Worm (Caenorhabditis elegans) whole organism, young adult: ENCODE results near the gene lgmn-1.

Source experiments
- B0035.1 ChIP-seq: sonication (generic microtip); optimal IDR thresholded peaks from 2 replicates; lab custom pipeline; 2016; ENCODE audit warnings: missing genetic modification characterization, mild to moderate bottlenecking, missing compliant biosample characterization, missing genotype, missing genetic modification reagents
- B0261.1 ChIP-seq: sonication (generic microtip); optimal IDR thresholded peaks from 2 replicates; lab custom pipeline; 2016; ENCODE audit warnings: mild to moderate bottlenecking, missing genetic modification characterization, moderate library complexity, missing compliant biosample characterization
- C06A6.2 ChIP-seq: fragments of 200-800 bp; sonication (Bioruptor generic); conservative IDR thresholded peaks from 2 replicates; pipeline ENCODE4 v1.3.6; 2022; ENCODE audit warnings: missing genetic modification characterization, missing compliant biosample characterization
- F37B4.10 ChIP-seq: fragments of 200-800 bp; sonication (Bioruptor generic); IDR thresholded peaks from 2 replicates; pipeline ENCODE4 v1.3.6; 2022; ENCODE audit warnings: missing genetic modification characterization, missing compliant biosample characterization
- Y56A3A.18 ChIP-seq: fragments of 200-800 bp; sonication (Bioruptor generic); IDR thresholded peaks from 2 replicates; pipeline ENCODE4 v1.3.6; 2022; ENCODE audit warnings: missing genetic modification reagents, missing genetic modification characterization, missing compliant biosample characterization
- Y79H2A.3 ChIP-seq: fragments of 200-800 bp; sonication (Bioruptor generic); conservative IDR thresholded peaks from 2 replicates; pipeline ENCODE4 v1.3.6; 2022; ENCODE audit warnings: missing genetic modification reagents, missing genetic modification characterization, missing compliant biosample characterization
- atf-7 ChIP-seq: sonication (generic microtip); optimal IDR thresholded peaks from 2 replicates; lab custom pipeline; 2017; ENCODE audit warnings: mild to moderate bottlenecking, missing genetic modification characterization, missing compliant biosample characterization
- athp-1 ChIP-seq: sonication (generic microtip); optimal IDR thresholded peaks from 2 replicates; lab custom pipeline; 2017; ENCODE audit warnings: mild to moderate bottlenecking, missing genetic modification characterization, missing compliant biosample characterization
- bed-1 ChIP-seq: fragments of 200-800 bp; sonication (Bioruptor generic); IDR thresholded peaks from 2 replicates; pipeline ENCODE4 v1.3.6; 2022; ENCODE audit warnings: missing genetic modification reagents, missing genetic modification characterization, missing compliant biosample characterization
- cebp-2 ChIP-seq: fragments of 200-800 bp; sonication (Bioruptor generic); IDR thresholded peaks from 2 replicates; pipeline ENCODE4 v1.3.6; 2022; ENCODE audit warnings: missing genetic modification characterization, missing compliant biosample characterization
- ceh-79 ChIP-seq: sonication (generic microtip); optimal IDR thresholded peaks from 2 replicates; lab custom pipeline; 2017; ENCODE audit warnings: mild to moderate bottlenecking, missing genetic modification characterization, missing compliant biosample characterization
- efl-1 ChIP-seq: fragments of 150-350 bp; optimal IDR thresholded peaks from 2 replicates; lab custom pipeline; 2014; ENCODE audit warnings: missing biosample characterization, missing genetic modification reagents, missing genetic modification characterization
- egrh-3 ChIP-seq: fragments of 200-800 bp; sonication (Bioruptor generic); IDR thresholded peaks from 2 replicates; pipeline ENCODE4 v1.3.6; 2022; ENCODE audit warnings: missing genetic modification reagents, missing genetic modification characterization, missing compliant biosample characterization
- ekl-4 ChIP-seq: fragments of 200-800 bp; sonication (Bioruptor generic); IDR thresholded peaks from 2 replicates; pipeline ENCODE4 v1.3.6; 2022; ENCODE audit warnings: missing genetic modification reagents, missing genetic modification characterization, missing compliant biosample characterization
- hlh-12 ChIP-seq: sonication (generic microtip); optimal IDR thresholded peaks from 2 replicates; lab custom pipeline; 2016; ENCODE audit warnings: missing genetic modification characterization, missing compliant biosample characterization
- hlh-26 ChIP-seq: fragments of 200-800 bp; sonication (Bioruptor generic); conservative IDR thresholded peaks from 2 replicates; pipeline ENCODE4 v1.3.6; 2022; ENCODE audit warnings: missing genetic modification reagents, missing genetic modification characterization, missing compliant biosample characterization
- lin-26 ChIP-seq: fragments of 200-800 bp; sonication (Bioruptor generic); IDR thresholded peaks from 2 replicates; pipeline ENCODE4 v1.3.6; 2022; ENCODE audit warnings: missing genetic modification reagents, missing genetic modification characterization, missing compliant biosample characterization
- lir-1 ChIP-seq: fragments of 200-800 bp; sonication (Bioruptor generic); conservative IDR thresholded peaks from 2 replicates; pipeline ENCODE4 v1.3.6; 2022; ENCODE audit warnings: missing genetic modification reagents, missing genetic modification characterization, missing compliant biosample characterization
- madf-6 ChIP-seq: fragments of 200-800 bp; sonication (Bioruptor generic); IDR thresholded peaks from 2 replicates; pipeline ENCODE4 v1.3.6; 2022; ENCODE audit warnings: missing genetic modification reagents, missing genetic modification characterization, missing compliant biosample characterization
- mel-28 ChIP-seq: sonication (generic microtip); optimal IDR thresholded peaks from 2 replicates; lab custom pipeline; 2016; ENCODE audit warnings: borderline replicate concordance, mild to moderate bottlenecking, missing genetic modification characterization, missing compliant biosample characterization
- nhr-120 ChIP-seq: fragments of 200-800 bp; sonication (Bioruptor generic); IDR thresholded peaks from 2 replicates; pipeline ENCODE4 v1.3.6; 2022; ENCODE audit warnings: missing genetic modification characterization, missing compliant biosample characterization
- nhr-80 ChIP-seq: sonication (generic microtip); optimal IDR thresholded peaks from 2 replicates; lab custom pipeline; 2016; ENCODE audit warnings: missing genetic modification characterization, missing compliant biosample characterization
- nhr-90 ChIP-seq: sonication (generic microtip); optimal IDR thresholded peaks from 2 replicates; lab custom pipeline; 2016; ENCODE audit warnings: missing genotype, mild to moderate bottlenecking, missing genetic modification characterization, missing compliant biosample characterization
- sea-2 ChIP-seq: fragments of 200-800 bp; sonication (Bioruptor generic); IDR thresholded peaks from 2 replicates; pipeline ENCODE4 v1.3.6; 2022; ENCODE audit warnings: missing genetic modification characterization, missing compliant biosample characterization
- snpc-1.3 ChIP-seq: sonication (generic microtip); optimal IDR thresholded peaks from 2 replicates; lab custom pipeline; 2017; ENCODE audit warnings: missing genetic modification characterization, mild to moderate bottlenecking, missing compliant biosample characterization, antibody characterized with exemption, moderate library complexity, missing genotype, missing genetic modification reagents; ENCODE audit not compliant: insufficient read depth
- snpc-4 ChIP-seq, 5 experiments: fragments of 150-350 bp in 1 of 5; sonication (generic microtip) in 4 of 5; optimal IDR thresholded peaks; 2 replicates each; lab custom pipeline; 2014 to 2018; ENCODE audit warnings: missing genetic modification characterization in 5 of 5, missing biosample characterization in 3 of 5, antibody characterized with exemption in 2 of 5, mild to moderate bottlenecking in 2 of 5, missing compliant biosample characterization in 2 of 5, missing genotype in 2 of 5, moderate library complexity in 2 of 5, missing genetic modification reagents in 1 of 5
- somi-1 ChIP-seq: fragments of 200-800 bp; sonication (Bioruptor generic); optimal IDR thresholded peaks from 2 replicates; lab custom pipeline; 2018; ENCODE audit warnings: mild to moderate bottlenecking, missing genetic modification characterization, missing compliant biosample characterization
- unc-62 ChIP-seq: fragments of 150-350 bp; optimal IDR thresholded peaks from 2 replicates; lab custom pipeline; 2014; ENCODE audit warnings: missing biosample characterization, missing genetic modification reagents, missing genetic modification characterization
- ztf-18 ChIP-seq: sonication (generic microtip); optimal IDR thresholded peaks from 2 replicates; lab custom pipeline; 2016; ENCODE audit warnings: missing genotype, mild to moderate bottlenecking, missing genetic modification characterization, missing compliant biosample characterization

Gene lgmn-1

ce11 chrV:12532369-12532768 is 19.5 kb downstream of the lgmn-1 start:
- no peak for TF ChIP-seq lin-26 (GFP tag; lab: Robert Waterston, UW)
- TF ChIP-seq nhr-80 (tag; lab: Kevin White, UChicago), result peak; percentile 65

DNA sequence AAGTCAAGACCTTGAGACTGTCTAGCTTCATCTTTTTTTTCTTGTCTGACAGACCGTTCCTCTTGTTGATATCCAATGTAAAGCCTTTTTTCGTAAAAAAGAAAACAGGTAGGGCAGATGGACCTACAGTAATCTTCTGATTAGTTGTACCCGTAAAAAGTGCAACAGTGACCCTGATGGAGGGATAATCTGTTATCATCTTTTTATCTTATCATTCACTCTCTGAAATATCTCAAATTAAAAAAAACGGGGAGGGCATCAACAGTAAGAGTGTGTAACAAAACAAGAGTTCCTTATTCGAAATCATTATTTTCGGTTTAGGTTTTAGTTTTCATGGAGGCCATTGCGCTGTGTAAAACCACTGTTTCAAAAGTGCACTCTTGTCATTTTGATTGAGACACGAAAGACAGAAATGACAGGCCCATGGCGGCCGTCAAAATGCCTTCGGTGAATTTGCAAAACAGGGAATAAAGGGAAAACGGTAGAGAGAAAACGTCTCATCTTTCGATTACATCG is 20.8 kb downstream of the lgmn-1 start:
- TF ChIP-seq Y56A3A.18 (no peak), nhr-80 (tag; lab: Kevin White, UChicago) (peak; percentile 7)
- TF ChIP-seq, all 124 proteins: peak for 1

ce11 chrV:12534941-12535340 is 22.1 kb downstream of the lgmn-1 start:
- no peak for TF ChIP-seq sea-2 (GFP tag; lab: Robert Waterston, UW)
- TF ChIP-seq snpc-4 (GFP tag; optimal IDR thresholded peaks at IDR 0.05; lab: Kevin White, UChicago), result no peak
- TF ChIP-seq snpc-4 (tag; optimal IDR thresholded peaks at IDR 0.05; lab: Kevin White, UChicago), result no peak
- TF ChIP-seq unc-62, result no peak
- no peak for TF ChIP-seq ceh-79 (tag; lab: Kevin White, UChicago)
- no peak for TF ChIP-seq C06A6.2 (GFP tag; lab: Robert Waterston, UW)
- TF ChIP-seq F37B4.10 (GFP tag; lab: Robert Waterston, UW), result no peak
- no peak for TF ChIP-seq somi-1 (GFP tag; lab: Kevin White, UChicago)

DNA sequence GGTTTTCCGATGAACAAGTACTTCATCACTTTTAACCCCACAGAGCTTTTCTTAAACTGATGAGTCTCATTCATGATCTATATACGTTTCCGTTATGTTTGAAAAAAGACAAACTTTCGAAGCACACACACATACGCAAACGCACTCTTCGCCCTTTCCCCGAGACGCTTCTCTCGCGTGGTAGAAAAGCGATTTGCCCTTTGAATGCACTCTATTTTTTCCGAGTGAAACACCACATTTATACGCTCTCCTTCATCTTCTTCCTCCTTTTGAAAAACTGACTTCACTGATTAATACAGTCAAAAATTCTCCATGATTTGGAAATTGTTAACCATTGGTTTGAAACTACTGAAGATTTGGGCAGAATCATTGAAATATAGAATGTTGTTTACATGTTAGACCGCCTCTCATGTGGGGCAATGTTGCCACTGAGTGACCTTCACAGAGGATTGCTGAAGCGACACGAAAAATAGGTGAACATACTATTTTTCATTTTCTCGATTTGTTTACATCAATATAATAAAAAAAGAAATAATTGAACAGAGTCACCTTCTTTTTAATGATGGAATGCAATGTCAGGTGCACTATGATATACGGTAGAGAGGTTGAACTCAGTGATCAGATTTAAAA is 23.7 kb downstream of the lgmn-1 start:
- TF ChIP-seq bed-1 (GFP tag; lab: Robert Waterston, UW) (no peak), atf-7 (tag; lab: Kevin White, UChicago) (no peak), egrh-3 (GFP tag; lab: Robert Waterston, UW) (no peak), efl-1 (GFP tag; lab: Kevin White, UChicago) (no peak), athp-1 (tag; lab: Kevin White, UChicago) (no peak), nhr-120 (GFP tag; lab: Robert Waterston, UW) (no peak), hlh-12 (tag; lab: Kevin White, UChicago) (no peak), Y79H2A.3 (GFP tag; lab: Robert Waterston, UW) (no peak), lir-1 (GFP tag; lab: Robert Waterston, UW) (no peak), nhr-80 (tag; lab: Kevin White, UChicago) (no peak), hlh-26 (GFP tag; lab: Robert Waterston, UW) (no peak), cebp-2 (GFP tag; lab: Robert Waterston, UW) (no peak)

DNA sequence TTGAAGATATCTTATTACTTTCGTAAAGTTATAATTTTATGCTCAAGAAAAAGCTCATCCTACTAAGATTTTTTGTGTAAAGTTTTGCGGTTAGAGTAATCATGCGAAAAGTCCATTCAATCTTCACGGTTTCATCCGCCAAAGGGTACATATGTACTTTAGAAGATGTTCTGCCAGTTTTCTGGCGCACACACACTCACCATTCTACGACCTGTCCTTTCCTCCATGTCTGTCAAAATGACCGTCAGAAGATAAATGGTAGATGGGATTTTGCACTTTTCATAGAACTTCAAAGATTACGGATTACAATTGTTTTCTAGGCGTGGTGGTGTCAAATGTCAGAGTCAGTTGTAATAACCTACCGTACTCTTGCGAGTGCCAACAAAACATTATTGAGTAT is 24.6 kb downstream of the lgmn-1 start:
- no peak for TF ChIP-seq nhr-90 (tag; lab: Kevin White, UChicago)
- TF ChIP-seq madf-6, result no peak
- TF ChIP-seq B0035.1 (tag; lab: Kevin White, UChicago), result no peak

ce11 chrV:12538984-12539852 is 26.4 kb downstream of the lgmn-1 start:
- TF ChIP-seq B0261.1 (no peak), nhr-90 (tag; lab: Kevin White, UChicago) (no peak), snpc-1.3 (tag; lab: Kevin White, UChicago) (no peak), mel-28 (tag; lab: Kevin White, UChicago) (no peak), ekl-4 (GFP tag; lab: Robert Waterston, UW) (no peak), ztf-18 (tag; lab: Kevin White, UChicago) (no peak)
